Fruit fly (Drosophila melanogaster) whole organism, pupa: ENCODE results near the gene LysB.
A peak's percentile ranks its signal among the peaks of the same experiment; 100 is the strongest.

Source experiments
- CG13204 ChIP-seq: fragments of 200-800 bp; sonication (Bioruptor generic); optimal IDR thresholded peaks from 2 replicates; lab custom pipeline; 2018; ENCODE audit warnings: missing biosample characterization, mild to moderate bottlenecking, missing genetic modification characterization, moderate library complexity
- CG32121 ChIP-seq: fragments of 200-800 bp; sonication (Bioruptor generic); IDR thresholded peaks from 2 replicates; pipeline ENCODE4 v1.3.6; 2022; ENCODE audit warnings: missing biosample characterization, missing genetic modification characterization
- CG4496 ChIP-seq: fragments of 200-800 bp; sonication (Bioruptor generic); IDR thresholded peaks from 3 replicates; pipeline ENCODE4 v1.3.6; 2022; ENCODE audit warnings: missing biosample characterization, missing genetic modification characterization
- EcR ChIP-seq: fragments of 200-800 bp; sonication (Bioruptor generic); optimal IDR thresholded peaks from 3 replicates; lab custom pipeline; 2019; ENCODE audit warnings: missing biosample characterization, missing genetic modification characterization, mild to moderate bottlenecking, moderate library complexity, missing genetic modification reagents
- Ets98B ChIP-seq: fragments of 200-800 bp; sonication (Bioruptor generic); IDR thresholded peaks from 2 replicates; pipeline ENCODE4 v1.3.6; 2022; ENCODE audit warnings: missing biosample characterization, missing genetic modification characterization
- Pif1B ChIP-seq: fragments of 200-800 bp; sonication (Bioruptor generic); optimal IDR thresholded peaks from 3 replicates; lab custom pipeline; 2016; ENCODE audit warnings: missing biosample characterization, missing genetic modification characterization
- Snoo ChIP-seq: fragments of 200-800 bp; sonication (Bioruptor generic); optimal IDR thresholded peaks from 3 replicates; lab custom pipeline; 2017; ENCODE audit warnings: missing biosample characterization, mild to moderate bottlenecking, missing genetic modification characterization, inconsistent platforms
- rn ChIP-seq: fragments of 200-800 bp; sonication (Bioruptor generic); IDR thresholded peaks from 2 replicates; pipeline ENCODE4 v1.3.6; 2022; ENCODE audit warnings: missing biosample characterization, missing genetic modification characterization

DNA sequence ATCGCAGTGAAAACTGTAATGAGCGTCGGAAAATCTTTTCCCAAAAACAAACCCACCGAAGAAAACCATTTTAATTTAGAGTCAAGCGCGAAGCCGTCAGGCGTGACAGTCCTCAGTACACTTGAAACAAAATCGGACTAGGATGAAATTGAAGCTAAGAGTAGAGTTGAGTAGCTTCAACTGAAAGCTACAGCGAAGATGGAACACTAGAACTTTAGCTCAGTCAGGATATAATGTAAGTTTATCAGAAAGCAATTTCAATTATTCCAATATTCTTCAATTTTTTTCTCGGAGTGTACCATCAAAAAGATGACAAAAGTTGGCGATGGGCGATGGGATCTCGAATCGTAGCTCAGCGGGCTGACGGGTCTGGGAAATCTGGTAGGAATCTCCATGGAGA, 9.3 kb downstream of the LysB start:
- TF ChIP-seq EcR (GFP tag; lab: Kevin White, UChicago): no peak
- no peak for TF ChIP-seq Pif1B (GFP tag; lab: Kevin White, UChicago)
- peak; percentile 51; the same call in 1 of the 3 replicates for TF ChIP-seq CG4496 (GFP tag; lab: Robert Waterston, UW)
- 0 out of 2 replicates have a peak, but pooled peaks have one; percentile 26 for TF ChIP-seq rn (GFP tag; lab: Robert Waterston, UW)
- no peak for TF ChIP-seq CG32121 (GFP tag; lab: Robert Waterston, UW)
- no peak for TF ChIP-seq Snoo
- TF ChIP-seq Ets98B (GFP tag; lab: Robert Waterston, UW): peak; percentile 41
- TF ChIP-seq CG13204 (GFP tag; lab: Kevin White, UChicago): no peak
